Fruit fly (Drosophila melanogaster) whole organism, embryonic: ENCODE results near the gene akirin.

Experiments used
- BtbVII ChIP-seq: fragments of 200-800 bp; sonication (Bioruptor generic); optimal IDR thresholded peaks from 3 replicates; lab custom pipeline; 2017; ENCODE audit warnings: missing biosample characterization, mild to moderate bottlenecking, missing genetic modification characterization
- CG10267 ChIP-seq: fragments of 200-800 bp; sonication (Bioruptor generic); optimal IDR thresholded peaks from 2 replicates; lab custom pipeline; 2018; ENCODE audit warnings: missing biosample characterization, mild to moderate bottlenecking, missing genetic modification characterization, moderate library complexity
- CG12299 ChIP-seq: fragments of 200-800 bp; sonication (Bioruptor generic); optimal IDR thresholded peaks from 2 replicates; lab custom pipeline; 2018; ENCODE audit warnings: missing biosample characterization, mild to moderate bottlenecking, missing genetic modification characterization
- CG1233 ChIP-seq: fragments of 200-800 bp; sonication (Bioruptor generic); optimal IDR thresholded peaks from 4 replicates; lab custom pipeline; 2018; ENCODE audit warnings: missing biosample characterization, mild to moderate bottlenecking, missing genetic modification characterization
- CG14667 ChIP-seq: fragments of 200-800 bp; sonication (Bioruptor generic); IDR thresholded peaks from 2 replicates; pipeline ENCODE4 v1.3.6; 2022; ENCODE audit warnings: missing biosample characterization, missing genetic modification characterization
- CG15601 ChIP-seq: fragments of 200-800 bp; sonication (Bioruptor generic); optimal IDR thresholded peaks from 3 replicates; lab custom pipeline; 2019; ENCODE audit warnings: missing biosample characterization, mild to moderate bottlenecking, missing genetic modification characterization, moderate library complexity
- CG1603 ChIP-seq: fragments of 200-800 bp; sonication (Bioruptor generic); optimal IDR thresholded peaks from 2 replicates; lab custom pipeline; 2019; ENCODE audit warnings: missing biosample characterization, mild to moderate bottlenecking, missing genetic modification characterization, moderate library complexity
- CG17612 ChIP-seq: fragments of 200-800 bp; sonication (Bioruptor generic); IDR thresholded peaks from 2 replicates; pipeline ENCODE4 v1.3.6; 2022; ENCODE audit warnings: missing biosample characterization, missing genetic modification characterization
- CG31441 ChIP-seq: fragments of 200-800 bp; sonication (Bioruptor generic); IDR thresholded peaks from 2 replicates; pipeline ENCODE4 v1.3.6; 2022; ENCODE audit warnings: missing biosample characterization, missing genetic modification characterization
- CG4854 ChIP-seq: fragments of 200-800 bp; sonication (Bioruptor generic); optimal IDR thresholded peaks from 2 replicates; lab custom pipeline; 2016; ENCODE audit warnings: missing biosample characterization, missing genetic modification characterization, inconsistent platforms
- CG7357 ChIP-seq: fragments of 200-800 bp; sonication (Bioruptor generic); IDR thresholded peaks from 3 replicates; pipeline ENCODE4 v1.3.6; 2022; ENCODE audit warnings: missing biosample characterization, missing genetic modification characterization
- CG7745 ChIP-seq: fragments of 200-800 bp; sonication (Bioruptor generic); optimal IDR thresholded peaks from 2 replicates; lab custom pipeline; 2018; ENCODE audit warnings: missing biosample characterization, mild to moderate bottlenecking, missing genetic modification characterization, moderate library complexity
- CG7786 ChIP-seq: fragments of 200-800 bp; sonication (Bioruptor generic); optimal IDR thresholded peaks from 2 replicates; lab custom pipeline; 2016; ENCODE audit warnings: missing biosample characterization, missing genetic modification characterization
- CG8290 ChIP-seq, 3 experiments: fragments of 200-800 bp; sonication (Bioruptor generic); optimal IDR thresholded peaks; 2 replicates each; lab custom pipeline; 2016 to 2019; ENCODE audit warnings: missing biosample characterization in 3 of 3, missing genetic modification characterization in 3 of 3, mild to moderate bottlenecking in 2 of 3, moderate library complexity in 1 of 3
- CG8944 ChIP-seq: fragments of 200-800 bp; sonication (Bioruptor generic); optimal IDR thresholded peaks from 3 replicates; lab custom pipeline; 2016; ENCODE audit warnings: missing biosample characterization, missing genetic modification characterization
- Dip3 ChIP-seq: fragments of 200-800 bp; sonication (Bioruptor generic); optimal IDR thresholded peaks from 3 replicates; lab custom pipeline; 2016; ENCODE audit warnings: missing biosample characterization, missing genetic modification characterization
- Eip74EF ChIP-seq, 2 experiments: fragments of 200-800 bp in 1 of 2; fragments of >200 bp in 1 of 2; sonication (Bioruptor generic) in 1 of 2; optimal IDR thresholded peaks; 2 replicates each; lab custom pipeline; 2017 to 2019; ENCODE audit warnings: missing biosample characterization in 2 of 2, missing genetic modification characterization in 2 of 2, mild to moderate bottlenecking in 1 of 2, moderate library complexity in 1 of 2
- Gsc ChIP-seq: fragments of 200-800 bp; sonication (Bioruptor generic); IDR thresholded peaks from 2 replicates; pipeline ENCODE4 v1.3.6; 2022; ENCODE audit warnings: missing biosample characterization, missing genetic modification characterization
- Hey ChIP-seq: fragments of 200-800 bp; sonication (Bioruptor generic); optimal IDR thresholded peaks from 3 replicates; lab custom pipeline; 2018; ENCODE audit warnings: missing biosample characterization, mild to moderate bottlenecking, missing genetic modification characterization
- HmgD ChIP-seq: fragments of 200-800 bp; sonication (Bioruptor generic); optimal IDR thresholded peaks from 3 replicates; lab custom pipeline; 2016; ENCODE audit warnings: missing biosample characterization, missing genetic modification characterization
- Hmr ChIP-seq: fragments of 200-800 bp; sonication (Bioruptor generic); optimal IDR thresholded peaks from 3 replicates; lab custom pipeline; 2017; ENCODE audit warnings: mild to moderate bottlenecking, missing biosample characterization, missing genetic modification reagents, missing genetic modification characterization
- MESR4 ChIP-seq: fragments of 200-800 bp; sonication (Bioruptor generic); optimal IDR thresholded peaks from 2 replicates; lab custom pipeline; 2018; ENCODE audit warnings: missing biosample characterization, mild to moderate bottlenecking, missing genetic modification characterization, moderate library complexity
- Max ChIP-seq: fragments of 200-800 bp; sonication (Bioruptor generic); optimal IDR thresholded peaks from 2 replicates; lab custom pipeline; 2016; ENCODE audit warnings: missing biosample characterization, mild to moderate bottlenecking, missing genetic modification characterization
- Oaz ChIP-seq: fragments of 200-800 bp; sonication (Bioruptor generic); IDR thresholded peaks from 2 replicates; pipeline ENCODE4 v1.3.6; 2022; ENCODE audit warnings: missing biosample characterization, missing genetic modification characterization
- Pdp1 ChIP-seq, 2 experiments: fragments of 200-800 bp; sonication (Bioruptor generic); optimal IDR thresholded peaks; 3 replicates each; lab custom pipeline; 2016; ENCODE audit warnings: missing biosample characterization in 2 of 2, missing genetic modification characterization in 2 of 2, mild to moderate bottlenecking in 1 of 2, moderate library complexity in 1 of 2
- Rx ChIP-seq: fragments of 200-800 bp; sonication (Bioruptor generic); IDR thresholded peaks from 2 replicates; pipeline ENCODE4 v1.3.6; 2022; ENCODE audit warnings: missing biosample characterization, missing genetic modification characterization
- Spps ChIP-seq: fragments of 200-800 bp; sonication (Bioruptor generic); optimal IDR thresholded peaks from 2 replicates; lab custom pipeline; 2018; ENCODE audit warnings: missing biosample characterization, mild to moderate bottlenecking, missing genetic modification characterization
- Xrp1 ChIP-seq: fragments of 200-800 bp; sonication (Bioruptor generic); IDR thresholded peaks from 2 replicates; pipeline ENCODE4 v1.3.6; 2022; ENCODE audit warnings: missing biosample characterization, missing genetic modification characterization
- al ChIP-seq: fragments of 200-800 bp; sonication (Bioruptor generic); IDR thresholded peaks from 2 replicates; pipeline ENCODE4 v1.3.6; 2022; ENCODE audit warnings: missing biosample characterization, missing genetic modification characterization
- ara ChIP-seq: fragments of 200-800 bp; sonication (Bioruptor generic); IDR thresholded peaks from 2 replicates; pipeline ENCODE4 v1.3.6; 2022; ENCODE audit warnings: missing biosample characterization, missing genetic modification characterization
- crc ChIP-seq: fragments of 200-800 bp; sonication (Bioruptor generic); optimal IDR thresholded peaks from 2 replicates; lab custom pipeline; 2016; ENCODE audit warnings: missing biosample characterization, missing genetic modification characterization
- dan ChIP-seq: fragments of 200-800 bp; sonication (Bioruptor generic); IDR thresholded peaks from 2 replicates; pipeline ENCODE4 v1.3.6; 2022; ENCODE audit warnings: missing biosample characterization, missing genetic modification characterization
- fd102C ChIP-seq: fragments of 200-800 bp; sonication (Bioruptor generic); optimal IDR thresholded peaks from 2 replicates; lab custom pipeline; 2018; ENCODE audit warnings: missing biosample characterization, mild to moderate bottlenecking, missing genetic modification characterization, moderate library complexity
- fd96Cb ChIP-seq: fragments of 200-800 bp; sonication (Bioruptor generic); optimal IDR thresholded peaks from 2 replicates; lab custom pipeline; 2018; ENCODE audit warnings: missing biosample characterization, mild to moderate bottlenecking, missing genetic modification characterization, moderate library complexity
- insv ChIP-seq, 2 experiments: fragments of 200-800 bp; sonication (Bioruptor generic); optimal IDR thresholded peaks; 3 replicates each; lab custom pipeline; 2016 to 2018; ENCODE audit warnings: missing biosample characterization in 2 of 2, missing genetic modification characterization in 2 of 2
- ken ChIP-seq: fragments of 200-800 bp; sonication (Bioruptor generic); IDR thresholded peaks from 3 replicates; pipeline ENCODE4 v1.3.6; 2022; ENCODE audit warnings: missing biosample characterization, missing genetic modification characterization
- lov ChIP-seq, 2 experiments: fragments of 200-800 bp in 1 of 2; fragments of >200 bp in 1 of 2; sonication (Bioruptor generic) in 1 of 2; IDR thresholded peaks in 1 of 2; optimal IDR thresholded peaks in 1 of 2; 2 replicates in 1 of 2; 3 replicates in 1 of 2; pipeline versions ENCODE4 v1.3.6 to Lab custom; 2017 to 2022; ENCODE audit warnings: missing biosample characterization in 1 of 2, missing genetic modification characterization in 1 of 2
- maf-S ChIP-seq: fragments of 200-800 bp; sonication (Bioruptor generic); optimal IDR thresholded peaks from 2 replicates; lab custom pipeline; 2016; ENCODE audit warnings: missing biosample characterization, missing genetic modification characterization
- nau ChIP-seq: fragments of 200-800 bp; sonication (Bioruptor generic); optimal IDR thresholded peaks from 3 replicates; lab custom pipeline; 2017; ENCODE audit warnings: missing biosample characterization, mild to moderate bottlenecking, missing genetic modification characterization, missing genetic modification reagents
- otp ChIP-seq: fragments of 200-800 bp; sonication (Bioruptor generic); IDR thresholded peaks from 3 replicates; pipeline ENCODE4, ENCODE4 v1.3.6; 2022; ENCODE audit warnings: missing biosample characterization, missing genetic modification characterization
- pan ChIP-seq, 4 experiments: fragments of >200 bp in 3 of 4; fragments of 200-800 bp in 1 of 4; sonication (Bioruptor generic) in 1 of 4; optimal IDR thresholded peaks in 3 of 4; IDR thresholded peaks in 1 of 4; 2 replicates each; pipeline versions ENCODE4 v1.3.6 to Lab custom; 2017 to 2022; ENCODE audit warnings: missing biosample characterization in 2 of 4, missing genetic modification characterization in 2 of 4, mixed read lengths in 1 of 4
- prd ChIP-seq, 3 experiments: fragments of >200 bp in 2 of 3; fragments of 200-800 bp in 1 of 3; sonication (Bioruptor generic) in 1 of 3; optimal IDR thresholded peaks in 2 of 3; IDR thresholded peaks in 1 of 3; 2 replicates in 2 of 3; 3 replicates in 1 of 3; pipeline versions ENCODE4 v1.3.6 to Lab custom; 2017 to 2022; ENCODE audit warnings: missing biosample characterization in 1 of 3, missing genetic modification characterization in 1 of 3
- pzg ChIP-seq: fragments of 200-800 bp; sonication (Bioruptor generic); optimal IDR thresholded peaks from 3 replicates; lab custom pipeline; 2018; ENCODE audit warnings: missing biosample characterization, mild to moderate bottlenecking, missing genetic modification characterization, moderate library complexity
- salm ChIP-seq: fragments of 200-800 bp; sonication (Bioruptor generic); optimal IDR thresholded peaks from 2 replicates; lab custom pipeline; 2018; ENCODE audit warnings: missing biosample characterization, mild to moderate bottlenecking, missing genetic modification characterization
- scrt ChIP-seq: fragments of 200-800 bp; sonication (Bioruptor generic); optimal IDR thresholded peaks from 2 replicates; lab custom pipeline; 2018; ENCODE audit warnings: missing biosample characterization, mild to moderate bottlenecking, missing genetic modification characterization, moderate library complexity
- slbo ChIP-seq: fragments of 200-800 bp; sonication (Bioruptor generic); IDR thresholded peaks from 2 replicates; pipeline ENCODE4 v1.3.6; 2022; ENCODE audit warnings: missing biosample characterization, missing genetic modification characterization
- trh ChIP-seq: fragments of 200-800 bp; sonication (Bioruptor generic); optimal IDR thresholded peaks from 2 replicates; lab custom pipeline; 2016; ENCODE audit warnings: missing biosample characterization, missing genetic modification characterization
- vvl ChIP-seq: fragments of 200-800 bp; sonication (Bioruptor generic); IDR thresholded peaks from 2 replicates; pipeline ENCODE4 v1.3.6; 2022; ENCODE audit warnings: missing biosample characterization, missing genetic modification characterization

Gene akirin

DNA sequence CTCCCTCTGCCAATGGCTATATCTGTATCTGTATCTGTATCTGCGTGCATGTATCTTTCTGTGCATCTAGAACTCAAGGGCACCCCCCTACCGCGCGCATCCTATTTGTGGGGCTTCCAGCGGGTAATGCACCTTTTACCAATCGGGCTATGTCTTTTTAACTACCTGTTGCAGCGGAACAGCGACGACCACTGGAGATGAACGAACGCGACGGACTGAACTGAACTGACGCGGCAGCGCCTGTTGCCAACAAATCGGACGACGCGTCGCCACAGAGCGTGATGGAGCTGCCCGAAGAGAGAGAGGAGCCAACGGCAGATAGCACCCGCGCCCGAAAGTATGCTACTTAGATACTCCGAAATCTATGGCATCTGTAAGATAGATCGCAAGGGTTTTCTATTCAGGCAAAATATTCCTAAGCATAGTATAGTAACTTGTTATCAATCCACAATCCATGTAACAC lies 24.6 kb upstream of the akirin start, which contains the start of gene Cln7 (continued):
- TF ChIP-seq MESR4 (GFP tag; lab: Kevin White, UChicago): peak; percentile 72
- peak; percentile 35 for TF ChIP-seq scrt (GFP tag; lab: Kevin White, UChicago)
- no peak for TF ChIP-seq CG7745
- peak in 1 of 2 experiments; percentile 46 for TF ChIP-seq insv (GFP tag; optimal IDR thresholded peaks at IDR 0.05; lab: Kevin White, UChicago)
- peak; percentile 27 for TF ChIP-seq CG1603 (tag; lab: Kevin White, UChicago)
- TF ChIP-seq fd102C: no peak
- no peak for TF ChIP-seq Dip3 (GFP tag; lab: Kevin White, UChicago)
- TF ChIP-seq CG8290 (GFP tag; optimal IDR thresholded peaks at IDR 0.05; lab: Kevin White, UChicago): peak; percentile 73
- peak; percentile 73 to 93 for TF ChIP-seq CG8290 (tag; optimal IDR thresholded peaks at IDR 0.05; lab: Kevin White, UChicago)
- TF ChIP-seq Gsc (GFP tag; lab: Robert Waterston, UW): no peak
- peak; percentile 42; the same call in 1 of the 2 replicates for TF ChIP-seq ara (GFP tag; lab: Robert Waterston, UW)
- no peak for TF ChIP-seq crc (GFP tag; lab: Kevin White, UChicago)
- no peak for TF ChIP-seq prd (optimal IDR thresholded peaks at IDR 0.05; lab: Kevin White, UChicago)
- TF ChIP-seq prd (GFP tag; IDR thresholded peaks at IDR 0.05; lab: Robert Waterston, UW): no peak
- no peak; the same call in 1 of the 2 replicates for TF ChIP-seq Xrp1 (GFP tag; lab: Robert Waterston, UW)
- no peak for TF ChIP-seq nau (GFP tag; lab: Kevin White, UChicago)
- no peak for TF ChIP-seq CG8944 (GFP tag; lab: Kevin White, UChicago)
- no peak for TF ChIP-seq trh (GFP tag; lab: Kevin White, UChicago)
- TF ChIP-seq CG12299 (tag; lab: Kevin White, UChicago): no peak
- peak in 1 of 2 experiments; percentile 29 for TF ChIP-seq Eip74EF (GFP tag; optimal IDR thresholded peaks at IDR 0.05; lab: Kevin White, UChicago)
- TF ChIP-seq pzg: no peak
- no peak for TF ChIP-seq CG4854
- no peak for TF ChIP-seq Spps
- no peak for TF ChIP-seq CG14667 (GFP tag; lab: Robert Waterston, UW)
- no peak for TF ChIP-seq CG1233 (GFP tag; lab: Kevin White, UChicago)
- peak; percentile 8 for TF ChIP-seq CG7786 (GFP tag; lab: Kevin White, UChicago)
- TF ChIP-seq pan (optimal IDR thresholded peaks at IDR 0.05; lab: Kevin White, UChicago): no peak
- peak in 1 of 2 experiments; percentile 17 for TF ChIP-seq pan (GFP tag; optimal IDR thresholded peaks at IDR 0.05 in 1 of 2, IDR thresholded peaks at IDR 0.05 in 1 of 2)
- no peak for TF ChIP-seq Oaz
- TF ChIP-seq CG10267: peak; percentile 39
- peak; percentile 7 for TF ChIP-seq salm (tag; lab: Kevin White, UChicago)
- no peak; the same call in 2 of the 3 replicates for TF ChIP-seq ken (GFP tag; lab: Robert Waterston, UW)
- TF ChIP-seq Hmr (GFP tag; lab: Kevin White, UChicago): peak; percentile 57
- no peak for TF ChIP-seq dan (GFP tag; lab: Robert Waterston, UW)
- TF ChIP-seq CG15601 (tag; lab: Kevin White, UChicago): peak; percentile 22
- peak; percentile 32 for TF ChIP-seq HmgD
- TF ChIP-seq CG31441 (GFP tag; lab: Robert Waterston, UW): peak; percentile 38; the same call in 1 of the 2 replicates
- TF ChIP-seq maf-S (GFP tag; lab: Kevin White, UChicago): no peak
- TF ChIP-seq al (GFP tag; lab: Robert Waterston, UW): no peak
- peak; percentile 61; the same call in 1 of the 2 replicates for TF ChIP-seq vvl (GFP tag; lab: Robert Waterston, UW)
- TF ChIP-seq Hey (tag; lab: Kevin White, UChicago): no peak
- peak in 1 of 2 experiments; percentile 10 for TF ChIP-seq Pdp1 (GFP tag; optimal IDR thresholded peaks at IDR 0.05; lab: Kevin White, UChicago)
- TF ChIP-seq CG7357 (GFP tag; lab: Robert Waterston, UW): no peak
- no peak for TF ChIP-seq Rx (GFP tag; lab: Robert Waterston, UW)
- peak; percentile 11 for TF ChIP-seq BtbVII
- TF ChIP-seq slbo: no peak
- TF ChIP-seq otp (GFP tag; lab: Robert Waterston, UW): peak; percentile 59; the same call in 1 of the 3 replicates
- no peak for TF ChIP-seq CG17612 (GFP tag; lab: Robert Waterston, UW)
- TF ChIP-seq Max: no peak
- no peak for TF ChIP-seq lov (optimal IDR thresholded peaks at IDR 0.05; lab: Kevin White, UChicago)
- peak; percentile 53; the same call in 1 of the 3 replicates for TF ChIP-seq lov (GFP tag; IDR thresholded peaks at IDR 0.05; lab: Robert Waterston, UW)
- no peak for TF ChIP-seq fd96Cb
